Fruit fly (Drosophila melanogaster): ENCODE results near the gene CG4186.

The CG4186 gene

dm6 chr3L:20769350-20769749, at the start of gene CG4186, which contains the start of gene CG4074 (continued):
- TF ChIP-seq CG8359 (GFP tag; optimal IDR thresholded peaks at IDR 0.05; ENCODE audit: borderline replicate concordance) (no peak), CG4282 (GFP tag; optimal IDR thresholded peaks at IDR 0.05) (no peak), CG6765 (GFP tag; optimal IDR thresholded peaks at IDR 0.05) (no peak), Eip74EF (GFP tag; optimal IDR thresholded peaks at IDR 0.05) (no peak), twi (tag; optimal IDR thresholded peaks at IDR 0.05) (no peak), Scr (GFP tag; IDR thresholded peaks at IDR 0.05; ENCODE audit: partially characterized antibody) (peak; percentile 35), yki (optimal IDR thresholded peaks at IDR 0.05) (no peak), CG2120 (GFP tag; optimal IDR thresholded peaks at IDR 0.05) (no peak), grn (GFP tag; optimal IDR thresholded peaks at IDR 0.05) (no peak), sqz (GFP tag; optimal IDR thresholded peaks at IDR 0.05) (no peak), CG15514 (GFP tag; optimal IDR thresholded peaks at IDR 0.05) (peak; percentile 31), CG7556 (GFP tag; optimal IDR thresholded peaks at IDR 0.05) (no peak), gcm (GFP tag; optimal IDR thresholded peaks at IDR 0.05) (no peak), CG14710 (tag; optimal IDR thresholded peaks at IDR 0.05) (peak; percentile 27), CG16779 (GFP tag; IDR thresholded peaks at IDR 0.05) (no peak), zen2 (GFP tag; IDR thresholded peaks at IDR 0.05; ENCODE audit: partially characterized antibody) (no peak), pfk (GFP tag; optimal IDR thresholded peaks at IDR 0.05) (no peak), Vsx1 (GFP tag; optimal IDR thresholded peaks at IDR 0.05) (no peak), inv (GFP tag; IDR thresholded peaks at IDR 0.05; ENCODE audit: partially characterized antibody) (no peak), CG15011 (GFP tag; optimal IDR thresholded peaks at IDR 0.05) (no peak), ranshi (GFP tag; IDR thresholded peaks at IDR 0.05) (no peak), corto (GFP tag; optimal IDR thresholded peaks at IDR 0.05) (no peak), Drgx (GFP tag; IDR thresholded peaks at IDR 0.05) (no peak), luna (GFP tag; optimal IDR thresholded peaks at IDR 0.05) (no peak), Blimp-1 (GFP tag; optimal IDR thresholded peaks at IDR 0.05) (no peak), Ets65A (GFP tag) (no peak), Doc2 (GFP tag; IDR thresholded peaks at IDR 0.05) (no peak), sug (tag; optimal IDR thresholded peaks at IDR 0.05) (peak; percentile 21), Doc3 (GFP tag; IDR thresholded peaks at IDR 0.05; ENCODE audit: partially characterized antibody) (peak; percentile 17; the same call in 1 of the 3 replicates), jing (GFP tag; optimal IDR thresholded peaks at IDR 0.05) (no peak), fd64A (GFP tag; optimal IDR thresholded peaks at IDR 0.05) (no peak), Hmx (GFP tag; optimal IDR thresholded peaks at IDR 0.05) (no peak), ewg (GFP tag; optimal IDR thresholded peaks at IDR 0.05) (no peak), CG8089 (GFP tag; optimal IDR thresholded peaks at IDR 0.05) (no peak), Lim3 (GFP tag; IDR thresholded peaks at IDR 0.05) (no peak), CG10209 (GFP tag; optimal IDR thresholded peaks at IDR 0.05) (no peak), z (GFP tag; IDR thresholded peaks at IDR 0.05) (no peak), PHDP (tag; optimal IDR thresholded peaks at IDR 0.05) (no peak), CG4360 (GFP tag; IDR thresholded peaks at IDR 0.05) (no peak), HLH54F (GFP tag; optimal IDR thresholded peaks at IDR 0.05) (no peak), chm (GFP tag; IDR thresholded peaks at IDR 0.05) (no peak), CG12659 (GFP tag; optimal IDR thresholded peaks at IDR 0.05) (peak; percentile 43), CG7987 (GFP tag; optimal IDR thresholded peaks at IDR 0.05) (peak; percentile 18), pan (optimal IDR thresholded peaks at IDR 0.05) (no peak), pan (GFP tag; optimal IDR thresholded peaks at IDR 0.05 in 1 of 2, IDR thresholded peaks at IDR 0.05 in 1 of 2) (no peak), Gsc (GFP tag; IDR thresholded peaks at IDR 0.05) (no peak), seq (GFP tag; IDR thresholded peaks at IDR 0.05) (no peak), Atf6 (GFP tag; IDR thresholded peaks at IDR 0.05) (no peak), CG32532 (GFP tag; IDR thresholded peaks at IDR 0.05) (no peak), kay (GFP tag; optimal IDR thresholded peaks at IDR 0.05) (no peak), vnd (GFP tag; IDR thresholded peaks at IDR 0.05; ENCODE audit: partially characterized antibody) (no peak), mam (GFP tag; optimal IDR thresholded peaks at IDR 0.05) (no peak)
